Worm (Caenorhabditis elegans): ENCODE measurements around the gene T12A7.10.

T12A7.10 gene

ce11 chrIV:11748852-11749251 is 6.1 kb downstream of the T12A7.10 start, which contains the start of gene T12A7.6:
Gene T12A7.6 (plus strand): TSS chrIV:11749220.
- TF ChIP-seq nhr-11 (tag; optimal IDR thresholded peaks at IDR 0.05) (no peak), ceh-16 (tag; optimal IDR thresholded peaks at IDR 0.05) (no peak), nhr-23 (tag; optimal IDR thresholded peaks at IDR 0.05) (no peak), sma-3 (GFP tag; optimal IDR thresholded peaks at IDR 0.05) (no peak), sem-4 (tag; optimal IDR thresholded peaks at IDR 0.05) (no peak), nhr-12 (tag; optimal IDR thresholded peaks at IDR 0.05) (no peak), elt-3 (tag; optimal IDR thresholded peaks at IDR 0.05) (no peak), F13H6.1 (tag; optimal IDR thresholded peaks at IDR 0.05) (peak; percentile 70), fos-1 (tag; optimal IDR thresholded peaks at IDR 0.05) (no peak), peb-1 (tag; optimal IDR thresholded peaks at IDR 0.05) (no peak), nhr-10 (tag; optimal IDR thresholded peaks at IDR 0.05) (no peak), gmeb-1 (tag; optimal IDR thresholded peaks at IDR 0.05) (no peak), ama-1 (optimal IDR thresholded peaks at IDR 0.05) (no peak), dmd-4 (tag; optimal IDR thresholded peaks at IDR 0.05) (no peak), nhr-6 (tag; optimal IDR thresholded peaks at IDR 0.05) (no peak), ZK546.5 (tag; optimal IDR thresholded peaks at IDR 0.05) (no peak), lsy-2 (tag; optimal IDR thresholded peaks at IDR 0.05) (peak in 1 of 2 experiments; percentile 25), ztf-11 (tag; optimal IDR thresholded peaks at IDR 0.05) (no peak), Y55F3AM.14 (GFP tag; optimal IDR thresholded peaks at IDR 0.05) (no peak), sma-9 (GFP tag; optimal IDR thresholded peaks at IDR 0.05) (peak; percentile 33), sma-9 (tag; optimal IDR thresholded peaks at IDR 0.05) (no peak), snpc-4 (tag; optimal IDR thresholded peaks at IDR 0.05) (no peak), nhr-129 (tag; optimal IDR thresholded peaks at IDR 0.05) (peak; percentile 74), ceh-82 (tag; optimal IDR thresholded peaks at IDR 0.05) (no peak), C34F6.9 (tag; optimal IDR thresholded peaks at IDR 0.05) (peak; percentile 23), ztf-1 (GFP tag; conservative IDR thresholded peaks at IDR 0.05) (no peak), alr-1 (tag; optimal IDR thresholded peaks at IDR 0.05) (no peak)

- TF ChIP-seq lin-13 (GFP tag; optimal IDR thresholded peaks at IDR 0.05) = no peak
- peak; percentile 44 for TF ChIP-seq fos-1 (tag; optimal IDR thresholded peaks at IDR 0.05)
Observed at ce11 chrIV:11745340-11745739, 9.6 kb downstream of the T12A7.10 start, which contains the start of gene gem-4. Gene gem-4 (plus strand): TSS chrIV:11745640.

ce11 chrIV:11744287-11744686 is 10.6 kb downstream of the T12A7.10 start:
- TF ChIP-seq unc-39 (tag; optimal IDR thresholded peaks at IDR 0.05) (no peak), snpc-4 (tag; optimal IDR thresholded peaks at IDR 0.05) (no peak), R02D3.7 (tag; optimal IDR thresholded peaks at IDR 0.05) (no peak), lsy-2 (tag; optimal IDR thresholded peaks at IDR 0.05) (no peak), ceh-16 (tag; optimal IDR thresholded peaks at IDR 0.05) (no peak), ama-1 (optimal IDR thresholded peaks at IDR 0.05) (no peak), elt-3 (tag; optimal IDR thresholded peaks at IDR 0.05) (no peak), nhr-10 (tag; optimal IDR thresholded peaks at IDR 0.05) (no peak), nhr-25 (tag; optimal IDR thresholded peaks at IDR 0.05) (no peak), nhr-77 (tag; optimal IDR thresholded peaks at IDR 0.05) (no peak), nhr-11 (tag; optimal IDR thresholded peaks at IDR 0.05) (no peak), alr-1 (tag; optimal IDR thresholded peaks at IDR 0.05) (no peak), lin-39 (tag; optimal IDR thresholded peaks at IDR 0.05) (no peak), dmd-4 (tag; optimal IDR thresholded peaks at IDR 0.05) (no peak), nhr-6 (tag; optimal IDR thresholded peaks at IDR 0.05) (no peak), sma-3 (GFP tag; optimal IDR thresholded peaks at IDR 0.05) (no peak), lin-13 (GFP tag; optimal IDR thresholded peaks at IDR 0.05) (no peak), Y55F3AM.14 (GFP tag; optimal IDR thresholded peaks at IDR 0.05) (no peak), unc-55 (GFP tag; optimal IDR thresholded peaks at IDR 0.05) (peak; percentile 9), blmp-1 (tag; optimal IDR thresholded peaks at IDR 0.05; ENCODE audit: insufficient read depth) (no peak), egl-27 (tag; optimal IDR thresholded peaks at IDR 0.05) (no peak), ztf-4 (tag; optimal IDR thresholded peaks at IDR 0.05) (no peak), ceh-82 (tag; optimal IDR thresholded peaks at IDR 0.05) (no peak), peb-1 (tag; optimal IDR thresholded peaks at IDR 0.05) (no peak), sma-9 (GFP tag; optimal IDR thresholded peaks at IDR 0.05) (peak; percentile 64), sma-9 (tag; optimal IDR thresholded peaks at IDR 0.05) (no peak), nhr-129 (tag; optimal IDR thresholded peaks at IDR 0.05) (peak; percentile 30), nhr-21 (tag; optimal IDR thresholded peaks at IDR 0.05) (no peak)

- TF ChIP-seq nhr-237 (tag; optimal IDR thresholded peaks at IDR 0.05) = no peak
- no peak for TF ChIP-seq snpc-4 (tag; optimal IDR thresholded peaks at IDR 0.05)
- no peak for TF ChIP-seq C34F6.9 (tag; optimal IDR thresholded peaks at IDR 0.05)
- TF ChIP-seq ZK546.5 (tag; optimal IDR thresholded peaks at IDR 0.05) = no peak
- TF ChIP-seq skn-1 (tag; optimal IDR thresholded peaks at IDR 0.05) = no peak
- no peak for TF ChIP-seq nhr-129 (tag; optimal IDR thresholded peaks at IDR 0.05)
- no peak for TF ChIP-seq ama-1 (optimal IDR thresholded peaks at IDR 0.05)
- no peak for TF ChIP-seq sma-3 (GFP tag; optimal IDR thresholded peaks at IDR 0.05)
- no peak for TF ChIP-seq nhr-23 (tag; optimal IDR thresholded peaks at IDR 0.05)
- no peak for TF ChIP-seq nhr-77 (tag; optimal IDR thresholded peaks at IDR 0.05)
- no peak for TF ChIP-seq gmeb-1 (tag; optimal IDR thresholded peaks at IDR 0.05)
- no peak for TF ChIP-seq ceh-82 (tag; optimal IDR thresholded peaks at IDR 0.05)
- no peak for TF ChIP-seq Y55F3AM.14 (GFP tag; optimal IDR thresholded peaks at IDR 0.05)
- no peak for TF ChIP-seq nhr-12 (tag; optimal IDR thresholded peaks at IDR 0.05)
- TF ChIP-seq sma-9 (GFP tag; optimal IDR thresholded peaks at IDR 0.05) = no peak
- no peak for TF ChIP-seq sma-9 (tag; optimal IDR thresholded peaks at IDR 0.05)
Observed at ce11 chrIV:11743813-11744212, 11.1 kb downstream of the T12A7.10 start.
